Fruit fly (Drosophila melanogaster): ENCODE data around the gene CG34250.

- no peak for TF ChIP-seq CG8478 (optimal IDR thresholded peaks at IDR 0.05)
- peak; percentile 60 to 67 for TF ChIP-seq CTCF (optimal IDR thresholded peaks at IDR 0.05)
Observed at dm6 chr3L:17470110-17470509, 5.9 kb upstream of the CG34250 start, which contains the start of gene SecCl.

Measured in S2 (cell line).